Worm (Caenorhabditis elegans) whole organism, L3 larva: Measurements from ENCODE around the gene ZK285.2.
A peak's percentile ranks its signal among the peaks of the same experiment; 100 is the strongest.

ENCODE experiments used
- ZK546.5 ChIP-seq: sonication (generic microtip); optimal IDR thresholded peaks from 2 replicates; lab custom pipeline; 2017; ENCODE audit warnings: missing biosample characterization, missing genetic modification characterization
- aly-2 ChIP-seq: fragments of 150-350 bp; optimal IDR thresholded peaks from 2 replicates; lab custom pipeline; 2014; ENCODE audit warnings: missing biosample characterization, missing genetic modification characterization
- ceh-16 ChIP-seq: sonication (generic microtip); optimal IDR thresholded peaks from 2 replicates; lab custom pipeline; 2017; ENCODE audit warnings: missing biosample characterization, missing genetic modification characterization
- ceh-82 ChIP-seq: fragments of 150-350 bp; optimal IDR thresholded peaks from 2 replicates; lab custom pipeline; 2014; ENCODE audit warnings: missing biosample characterization, missing genetic modification characterization
- ceh-9 ChIP-seq: sonication (generic microtip); optimal IDR thresholded peaks from 2 replicates; lab custom pipeline; 2018; ENCODE audit warnings: missing biosample characterization, missing genetic modification characterization
- elt-1 ChIP-seq: fragments of 150-350 bp; optimal IDR thresholded peaks from 2 replicates; lab custom pipeline; 2014; ENCODE audit warnings: missing biosample characterization, missing genetic modification characterization
- elt-2 ChIP-seq: sonication (generic microtip); optimal IDR thresholded peaks from 2 replicates; lab custom pipeline; 2016; ENCODE audit warnings: missing genetic modification reagents, mild to moderate bottlenecking, missing genetic modification characterization, missing compliant biosample characterization
- elt-3 ChIP-seq, 3 experiments: fragments of 150-350 bp in 1 of 3; sonication (generic microtip) in 2 of 3; optimal IDR thresholded peaks; 2 replicates in 2 of 3; 4 replicates in 1 of 3; lab custom pipeline; 2014 to 2017; ENCODE audit warnings: missing biosample characterization in 3 of 3, missing genetic modification characterization in 3 of 3
- fos-1 ChIP-seq: fragments of 150-350 bp; optimal IDR thresholded peaks from 2 replicates; lab custom pipeline; 2014; ENCODE audit warnings: missing biosample characterization, missing genetic modification characterization
- lin-15B ChIP-seq: fragments of 150-350 bp; optimal IDR thresholded peaks from 2 replicates; lab custom pipeline; 2014; ENCODE audit warnings: missing biosample characterization, missing genetic modification characterization
- lin-39 ChIP-seq: fragments of 150-350 bp; optimal IDR thresholded peaks from 2 replicates; lab custom pipeline; 2018; ENCODE audit warnings: missing biosample characterization, missing genetic modification reagents, missing genetic modification characterization
- lsy-12 ChIP-seq: sonication (generic microtip); optimal IDR thresholded peaks from 2 replicates; lab custom pipeline; 2016; ENCODE audit warnings: mild to moderate bottlenecking, missing genetic modification characterization, missing compliant biosample characterization
- mdl-1 ChIP-seq: fragments of 150-350 bp; optimal IDR thresholded peaks from 2 replicates; lab custom pipeline; 2014; ENCODE audit warnings: missing biosample characterization, missing genetic modification characterization
- mml-1 ChIP-seq: fragments of 150-350 bp; sonication (generic microtip); optimal IDR thresholded peaks from 3 replicates; lab custom pipeline; 2014; ENCODE audit warnings: missing biosample characterization, missing genetic modification characterization
- nfya-1 ChIP-seq: sonication (generic microtip); optimal IDR thresholded peaks from 2 replicates; lab custom pipeline; 2017; ENCODE audit warnings: missing genetic modification characterization, mild to moderate bottlenecking, missing compliant biosample characterization, antibody characterized with exemption, moderate library complexity; ENCODE audit not compliant: insufficient read depth
- nhr-11 ChIP-seq: fragments of 150-350 bp; optimal IDR thresholded peaks from 2 replicates; lab custom pipeline; 2014; ENCODE audit warnings: missing biosample characterization, missing genetic modification characterization
- nhr-12 ChIP-seq: fragments of 150-350 bp; optimal IDR thresholded peaks from 2 replicates; lab custom pipeline; 2014; ENCODE audit warnings: missing biosample characterization, missing genetic modification characterization
- nhr-23 ChIP-seq: fragments of 150-350 bp; optimal IDR thresholded peaks from 2 replicates; lab custom pipeline; 2014; ENCODE audit warnings: missing biosample characterization, missing genetic modification reagents, missing genetic modification characterization
- nhr-237 ChIP-seq: fragments of 150-350 bp; optimal IDR thresholded peaks from 2 replicates; lab custom pipeline; 2014; ENCODE audit warnings: missing biosample characterization, missing genetic modification characterization
- nhr-28 ChIP-seq: fragments of 150-350 bp; optimal IDR thresholded peaks from 2 replicates; lab custom pipeline; 2014; ENCODE audit warnings: missing biosample characterization, missing genetic modification characterization
- nhr-43 ChIP-seq: sonication (generic microtip); optimal IDR thresholded peaks from 2 replicates; lab custom pipeline; 2016; ENCODE audit warnings: mild to moderate bottlenecking, missing genetic modification characterization, missing compliant biosample characterization; ENCODE audit not compliant: poor library complexity, severe bottlenecking
- nhr-76 ChIP-seq: fragments of 150-350 bp; sonication (generic microtip); optimal IDR thresholded peaks from 5 replicates; lab custom pipeline; 2014; ENCODE audit warnings: missing biosample characterization, missing genetic modification characterization
- nhr-77 ChIP-seq: fragments of 150-350 bp; optimal IDR thresholded peaks from 2 replicates; lab custom pipeline; 2014; ENCODE audit warnings: missing biosample characterization, missing genetic modification characterization
- pha-4 ChIP-seq: fragments of 150-350 bp; optimal IDR thresholded peaks from 2 replicates; lab custom pipeline; 2014; ENCODE audit warnings: missing biosample characterization, missing genetic modification reagents, missing genetic modification characterization
- pqm-1 ChIP-seq: fragments of 150-350 bp; optimal IDR thresholded peaks from 2 replicates; lab custom pipeline; 2017; ENCODE audit warnings: missing biosample characterization, missing genetic modification characterization, inconsistent platforms
- sea-2 ChIP-seq: fragments of 150-350 bp; sonication (generic microtip); optimal IDR thresholded peaks from 4 replicates; lab custom pipeline; 2014; ENCODE audit warnings: missing biosample characterization, missing genetic modification reagents, missing genetic modification characterization
- snpc-4 ChIP-seq: fragments of 150-350 bp; optimal IDR thresholded peaks from 2 replicates; lab custom pipeline; 2014; ENCODE audit warnings: missing biosample characterization, missing genetic modification characterization
- unc-39 ChIP-seq: sonication (generic microtip); optimal IDR thresholded peaks from 4 replicates; lab custom pipeline; 2017; ENCODE audit warnings: missing biosample characterization, missing genetic modification characterization
- unc-62 ChIP-seq: fragments of 150-350 bp; sonication (generic microtip); optimal IDR thresholded peaks from 4 replicates; lab custom pipeline; 2014; ENCODE audit warnings: missing biosample characterization, missing genetic modification reagents, missing genetic modification characterization
- zag-1 ChIP-seq: fragments of 150-350 bp; optimal IDR thresholded peaks from 2 replicates; lab custom pipeline; 2014; ENCODE audit warnings: missing biosample characterization, missing genetic modification characterization
- ztf-11 ChIP-seq: fragments of 150-350 bp; optimal IDR thresholded peaks from 2 replicates; lab custom pipeline; 2014; ENCODE audit warnings: missing biosample characterization, missing genetic modification characterization
- ztf-4 ChIP-seq: fragments of 150-350 bp; optimal IDR thresholded peaks from 2 replicates; lab custom pipeline; 2014; ENCODE audit warnings: missing biosample characterization, missing genetic modification characterization

Gene ZK285.2

ce11 chrV:16015652-16016051 is 31.0 kb upstream of the ZK285.2 start, which contains the start of gene str-232:
Gene str-232, minus strand, starts transcription at chrV:16015752.
- no peak for TF ChIP-seq elt-3 (tag; optimal IDR thresholded peaks at IDR 0.05; lab: Kevin White, UChicago)
- no peak for TF ChIP-seq nhr-43 (tag; lab: Kevin White, UChicago)
- no peak for TF ChIP-seq lin-15B (tag; lab: Kevin White, UChicago)

DNA sequence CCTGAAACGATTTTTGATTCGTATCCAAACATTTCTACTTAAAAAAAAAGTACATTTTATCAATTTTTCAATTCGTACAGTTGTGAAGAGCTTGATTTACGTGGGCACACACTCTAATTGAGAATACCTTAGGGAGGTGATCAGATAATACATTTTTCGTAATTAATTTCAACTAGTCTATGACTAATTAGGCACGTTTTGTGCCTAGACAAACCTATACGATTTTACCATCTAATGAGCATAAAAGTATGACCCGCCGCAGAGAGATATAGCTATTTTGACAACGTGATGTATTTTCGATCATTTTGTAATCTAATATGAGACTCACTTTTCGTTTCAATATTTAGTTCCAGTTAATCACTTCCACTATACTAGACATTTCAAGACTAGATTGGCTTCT is 29.7 kb upstream of the ZK285.2 start:
- no peak for TF ChIP-seq aly-2 (tag; lab: Kevin White, UChicago)
- no peak for TF ChIP-seq ceh-16 (tag; lab: Kevin White, UChicago)
- TF ChIP-seq mdl-1 (tag; lab: Kevin White, UChicago), result no peak
- TF ChIP-seq, all 47 proteins: peak for 0

- no peak for TF ChIP-seq nhr-28
- TF ChIP-seq nhr-12, result no peak
- TF ChIP-seq elt-2 (tag; lab: Kevin White, UChicago), result no peak
- TF ChIP-seq nhr-43 (tag; lab: Kevin White, UChicago), result no peak
- no peak for TF ChIP-seq pqm-1 (tag; lab: Kevin White, UChicago)
- TF ChIP-seq nhr-76 (tag; lab: Kevin White, UChicago), result no peak
- TF ChIP-seq ztf-4 (tag; lab: Kevin White, UChicago), result no peak
- no peak for TF ChIP-seq ceh-82 (tag; lab: Kevin White, UChicago)
- TF ChIP-seq nhr-11 (tag; lab: Kevin White, UChicago), result no peak
- no peak for TF ChIP-seq ztf-11 (tag; lab: Kevin White, UChicago)
- TF ChIP-seq elt-3 (tag; optimal IDR thresholded peaks at IDR 0.05; lab: Kevin White, UChicago), result no peak
- TF ChIP-seq sea-2 (GFP tag; lab: Kevin White, UChicago), result no peak
- no peak for TF ChIP-seq nhr-23
These were observed 29.0 kb upstream of the ZK285.2 start, which contains the start of gene srx-43 for ce11 chrV:16017671-16018070. Gene srx-43, plus strand, starts transcription at chrV:16017971.

- TF ChIP-seq nfya-1 (no peak), ZK546.5 (tag; lab: Kevin White, UChicago) (no peak), nhr-76 (tag; lab: Kevin White, UChicago) (no peak), snpc-4 (no peak), lsy-12 (tag; lab: Kevin White, UChicago) (no peak), elt-3 (tag; optimal IDR thresholded peaks at IDR 0.05; lab: Kevin White, UChicago) (no peak), mdl-1 (tag; lab: Kevin White, UChicago) (no peak), zag-1 (tag; lab: Kevin White, UChicago) (no peak), pha-4 (tag; lab: Kevin White, UChicago) (no peak), nhr-12 (no peak), unc-39 (tag; lab: Kevin White, UChicago) (no peak), ceh-82 (tag; lab: Kevin White, UChicago) (no peak)
- TF ChIP-seq, all 47 proteins: peak for 0
These were observed 26.6 kb upstream of the ZK285.2 start, which contains the start of gene srx-44 for ce11 chrV:16020042-16020441. Gene srx-44, plus strand, starts transcription at chrV:16020342.

DNA sequence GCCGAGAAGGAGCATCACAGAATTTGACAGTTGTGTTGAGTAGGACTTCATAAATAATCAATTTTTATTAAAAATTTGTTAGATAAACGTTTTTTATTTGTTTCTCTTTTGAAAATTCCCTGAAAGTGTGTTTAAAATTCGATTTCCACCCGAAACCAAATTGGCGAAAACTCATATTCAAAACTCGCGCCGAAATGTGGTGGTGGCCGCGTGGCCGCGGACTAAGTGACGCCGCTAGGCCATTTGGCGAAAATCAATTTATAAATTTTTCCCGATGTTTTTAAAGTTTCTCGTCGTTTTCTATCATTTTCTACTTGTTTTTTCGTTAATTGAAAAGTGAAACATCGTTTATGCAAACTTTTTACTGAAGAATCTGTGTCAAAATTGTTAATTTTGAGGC is 24.1 kb upstream of the ZK285.2 start:
- TF ChIP-seq nhr-43 (tag; lab: Kevin White, UChicago) (peak; percentile 57), ceh-9 (tag; lab: Kevin White, UChicago) (no peak), ceh-82 (tag; lab: Kevin White, UChicago) (no peak), lin-39 (peak; percentile 0), nhr-23 (peak; percentile 6)

DNA sequence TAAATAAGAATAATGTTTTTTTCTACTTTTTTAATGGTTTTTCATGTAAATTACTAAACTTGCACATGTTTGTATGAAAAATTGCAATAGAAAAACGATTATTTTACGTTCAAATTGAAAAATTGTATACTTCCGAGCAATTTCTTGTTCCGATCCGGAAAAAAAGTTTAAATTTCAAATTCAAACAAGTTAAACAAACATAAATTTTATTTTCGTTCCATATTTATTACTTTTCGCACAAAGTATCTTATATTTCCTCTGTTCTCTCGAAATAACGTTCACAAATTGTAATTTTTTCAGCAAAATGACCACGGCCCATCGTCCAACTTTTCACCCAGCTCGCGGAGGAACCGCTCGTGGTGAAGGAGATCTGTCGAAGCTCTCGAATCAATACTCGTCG is 23.6 kb upstream of the ZK285.2 start, which contains the start of gene cwc-15:
Gene cwc-15, plus strand, starts transcription at position 301 of the 400 bp plus-strand sequence.
- TF ChIP-seq lin-39 (no peak), ceh-9 (tag; lab: Kevin White, UChicago) (no peak), unc-39 (tag; lab: Kevin White, UChicago) (no peak), fos-1 (tag; lab: Kevin White, UChicago) (no peak), ceh-82 (tag; lab: Kevin White, UChicago) (no peak), nhr-237 (tag; lab: Kevin White, UChicago) (no peak), nhr-43 (tag; lab: Kevin White, UChicago) (no peak), nhr-77 (no peak), lin-15B (tag; lab: Kevin White, UChicago) (no peak), mml-1 (no peak), elt-3 (tag; optimal IDR thresholded peaks at IDR 0.05; lab: Kevin White, UChicago) (no peak), ceh-16 (tag; lab: Kevin White, UChicago) (no peak), unc-62 (GFP tag; lab: Kevin White, UChicago) (no peak), elt-1 (tag; lab: Kevin White, UChicago) (no peak), ztf-11 (tag; lab: Kevin White, UChicago) (no peak), pqm-1 (tag; lab: Kevin White, UChicago) (no peak)
